Fruit fly (Drosophila melanogaster) whole organism, embryonic: Measurements from ENCODE around the gene Cip4.

Experiments used
- CG12104 ChIP-seq: fragments of 200-800 bp; sonication (Bioruptor generic); optimal IDR thresholded peaks from 3 replicates; lab custom pipeline; 2016; ENCODE audit warnings: missing biosample characterization, missing genetic modification characterization
- CG15073 ChIP-seq: fragments of 200-800 bp; sonication (Bioruptor generic); optimal IDR thresholded peaks from 2 replicates; lab custom pipeline; 2016; ENCODE audit warnings: missing biosample characterization, missing genetic modification characterization
- PHDP ChIP-seq: fragments of 200-800 bp; sonication (Bioruptor generic); optimal IDR thresholded peaks from 3 replicates; lab custom pipeline; 2018; ENCODE audit warnings: missing biosample characterization, mild to moderate bottlenecking, missing genetic modification characterization, moderate library complexity
- mam ChIP-seq: fragments of 200-800 bp; sonication (Bioruptor generic); optimal IDR thresholded peaks from 3 replicates; lab custom pipeline; 2016; ENCODE audit warnings: missing biosample characterization, missing genetic modification characterization

dm6 chr3L:4396372-4396771 is 32.5 kb upstream of the Cip4 start:
- TF ChIP-seq CG12104 (GFP tag; lab: Kevin White, UChicago) (no peak), PHDP (no peak), mam (GFP tag; lab: Kevin White, UChicago) (no peak), CG15073 (GFP tag; lab: Kevin White, UChicago) (no peak)
